Fruit fly (Drosophila melanogaster) whole organism, wandering third instar larva: ENCODE measurements around the gene CG32986.

Experiments used
- Abd-B ChIP-seq: fragments of >200 bp; optimal IDR thresholded peaks from 2 replicates; lab custom pipeline; 2017; ENCODE audit warnings: missing biosample characterization, missing genetic modification characterization
- CG32264 ChIP-seq: fragments of 200-800 bp; sonication (Bioruptor generic); optimal IDR thresholded peaks from 2 replicates; lab custom pipeline; 2016; ENCODE audit warnings: missing biosample characterization, missing genetic modification characterization
- CG9705 ChIP-seq: fragments of 200-800 bp; sonication (Bioruptor generic); optimal IDR thresholded peaks from 2 replicates; lab custom pipeline; 2018; ENCODE audit warnings: missing biosample characterization, mild to moderate bottlenecking, missing genetic modification characterization
- CrebA ChIP-seq: fragments of 200-800 bp; sonication (Bioruptor generic); optimal IDR thresholded peaks from 2 replicates; lab custom pipeline; 2016; ENCODE audit warnings: missing biosample characterization, mild to moderate bottlenecking, missing genetic modification characterization, borderline replicate concordance
- Dfd ChIP-seq: fragments of >200 bp; optimal IDR thresholded peaks from 2 replicates; lab custom pipeline; 2017; ENCODE audit warnings: missing biosample characterization, missing genetic modification characterization
- Dif ChIP-seq: fragments of 200-275, 200-300 bp; sonication (Bioruptor generic); optimal IDR thresholded peaks from 2 replicates; lab custom pipeline; 2018; ENCODE audit warnings: missing biosample characterization, missing genetic modification characterization; ENCODE audit not compliant: partially characterized antibody
- GATAd ChIP-seq: sonication (Bioruptor generic); optimal IDR thresholded peaks from 2 replicates; lab custom pipeline; 2016; ENCODE audit warnings: missing biosample characterization, missing genetic modification characterization
- HLH106 ChIP-seq: fragments of 200-800 bp; optimal IDR thresholded peaks from 3 replicates; lab custom pipeline; 2019; ENCODE audit warnings: missing biosample characterization, mild to moderate bottlenecking, missing genetic modification characterization, moderate library complexity
- Hnf4 ChIP-seq: fragments of 200-800 bp; sonication (Bioruptor generic); optimal IDR thresholded peaks from 2 replicates; lab custom pipeline; 2016; ENCODE audit warnings: missing biosample characterization, mild to moderate bottlenecking, missing genetic modification characterization
- Hr83 ChIP-seq: fragments of 200-300 bp; sonication (Bioruptor generic); optimal IDR thresholded peaks from 2 replicates; lab custom pipeline; 2016; ENCODE audit warnings: missing biosample characterization, mild to moderate bottlenecking, missing genetic modification characterization, moderate library complexity; ENCODE audit not compliant: poor library complexity, severe bottlenecking
- Jra ChIP-seq: sonication (Bioruptor generic); optimal IDR thresholded peaks from 2 replicates; lab custom pipeline; 2016; ENCODE audit warnings: missing biosample characterization, missing genetic modification characterization
- Mio ChIP-seq: sonication (Bioruptor generic); optimal IDR thresholded peaks from 2 replicates; lab custom pipeline; 2016; ENCODE audit warnings: missing biosample characterization, missing genetic modification characterization
- Myc ChIP-seq: fragments of >200 bp; optimal IDR thresholded peaks from 2 replicates; lab custom pipeline; 2017
- N ChIP-seq: fragments of >200 bp; optimal IDR thresholded peaks from 2 replicates; lab custom pipeline; 2018; ENCODE audit warnings: missing biosample characterization, missing external identifiers, missing genetic modification characterization
- OdsH ChIP-seq: fragments of 200-800 bp; sonication (Bioruptor generic); optimal IDR thresholded peaks from 2 replicates; lab custom pipeline; 2016; ENCODE audit warnings: missing biosample characterization, mild to moderate bottlenecking, missing genetic modification characterization
- Rel ChIP-seq, 2 experiments: fragments of 200-800 bp; sonication (Bioruptor generic) in 1 of 2; optimal IDR thresholded peaks; 2 replicates in 1 of 2; 3 replicates in 1 of 2; lab custom pipeline; 2016 to 2019; ENCODE audit warnings: mild to moderate bottlenecking in 2 of 2, missing biosample characterization in 2 of 2, missing genetic modification characterization in 2 of 2, moderate library complexity in 1 of 2
- Sp1 ChIP-seq: fragments of 200-800 bp; sonication (Bioruptor generic); optimal IDR thresholded peaks from 3 replicates; lab custom pipeline; 2019; ENCODE audit warnings: missing biosample characterization, mild to moderate bottlenecking, missing genetic modification characterization, moderate library complexity
- Vsx2 ChIP-seq: fragments of 200-300, 225-300 bp; sonication (Bioruptor generic); optimal IDR thresholded peaks from 2 replicates; lab custom pipeline; 2018; ENCODE audit warnings: missing biosample characterization, missing genetic modification characterization; ENCODE audit not compliant: partially characterized antibody
- br ChIP-seq: fragments of 200-800 bp; sonication (Bioruptor generic); optimal IDR thresholded peaks from 2 replicates; lab custom pipeline; 2016; ENCODE audit warnings: missing biosample characterization, missing genetic modification characterization
- brk ChIP-seq: fragments of 200-800 bp; sonication (Bioruptor generic); optimal IDR thresholded peaks from 2 replicates; lab custom pipeline; 2016; ENCODE audit warnings: missing biosample characterization, mild to moderate bottlenecking, missing genetic modification characterization
- dl ChIP-seq, 2 experiments: fragments of 175-275, 200-275 bp in 1 of 2; fragments of 200-275 bp in 1 of 2; sonication (Bioruptor generic); optimal IDR thresholded peaks; lab custom pipeline; 2018; ENCODE audit warnings: mild to moderate bottlenecking in 2 of 2, missing biosample characterization in 2 of 2, missing genetic modification characterization in 2 of 2, moderate library complexity in 2 of 2; ENCODE audit not compliant: partially characterized antibody in 2 of 2, insufficient read depth in 1 of 2
- dmrt93B ChIP-seq: fragments of 200-800 bp; sonication (Bioruptor generic); optimal IDR thresholded peaks from 2 replicates; lab custom pipeline; 2018; ENCODE audit warnings: missing biosample characterization, mild to moderate bottlenecking, missing genetic modification characterization
- dsf ChIP-seq: sonication (Bioruptor generic); optimal IDR thresholded peaks from 2 replicates; lab custom pipeline; 2016; ENCODE audit warnings: missing biosample characterization, missing genetic modification characterization, borderline replicate concordance
- ey ChIP-seq: fragments of 200-800 bp; sonication (Bioruptor generic); optimal IDR thresholded peaks from 2 replicates; lab custom pipeline; 2016; ENCODE audit warnings: missing biosample characterization, missing genetic modification characterization
- foxo ChIP-seq, 2 experiments: fragments of 200-800 bp; sonication (Bioruptor generic); optimal IDR thresholded peaks; 2 replicates in 1 of 2; 3 replicates in 1 of 2; lab custom pipeline; 2016 to 2017; ENCODE audit warnings: missing biosample characterization in 2 of 2, missing genetic modification characterization in 2 of 2
- fru ChIP-seq: fragments of 200-800 bp; sonication (Bioruptor generic); optimal IDR thresholded peaks from 3 replicates; lab custom pipeline; 2016; ENCODE audit warnings: missing biosample characterization, mild to moderate bottlenecking, missing genetic modification characterization
- h ChIP-seq: fragments of 200-800 bp; sonication (Bioruptor generic); optimal IDR thresholded peaks from 3 replicates; lab custom pipeline; 2016; ENCODE audit warnings: missing biosample characterization, mild to moderate bottlenecking, missing genetic modification characterization
- jim ChIP-seq: fragments of 175-275, 200-325 bp; sonication (Bioruptor generic); optimal IDR thresholded peaks from 2 replicates; lab custom pipeline; 2016; ENCODE audit warnings: missing biosample characterization, mild to moderate bottlenecking, missing genetic modification characterization
- pan ChIP-seq: fragments of >200 bp; optimal IDR thresholded peaks from 2 replicates; lab custom pipeline; 2017
- psq ChIP-seq: fragments of 200-800 bp; sonication (Bioruptor generic); optimal IDR thresholded peaks from 3 replicates; lab custom pipeline; 2017; ENCODE audit warnings: missing biosample characterization, mild to moderate bottlenecking, missing genetic modification characterization, moderate library complexity
- rgr ChIP-seq: fragments of 200-800 bp; sonication (Bioruptor generic); optimal IDR thresholded peaks from 3 replicates; lab custom pipeline; 2016; ENCODE audit warnings: missing biosample characterization, mild to moderate bottlenecking, missing genetic modification characterization
- sage ChIP-seq: fragments of 200-800 bp; sonication (Bioruptor generic); optimal IDR thresholded peaks from 2 replicates; lab custom pipeline; 2016; ENCODE audit warnings: missing biosample characterization, mild to moderate bottlenecking, missing genetic modification characterization
- sv ChIP-seq: fragments of 200-800 bp; sonication (Bioruptor generic); optimal IDR thresholded peaks from 3 replicates; lab custom pipeline; 2016; ENCODE audit warnings: missing biosample characterization, missing genetic modification characterization
- tai ChIP-seq: sonication (Bioruptor generic); optimal IDR thresholded peaks from 2 replicates; lab custom pipeline; 2016; ENCODE audit warnings: missing biosample characterization, missing genetic modification characterization
- usp ChIP-seq: fragments of >200 bp; optimal IDR thresholded peaks from 2 replicates; lab custom pipeline; 2017; ENCODE audit warnings: missing biosample characterization, missing genetic modification characterization
- woc ChIP-seq: sonication (Bioruptor generic); optimal IDR thresholded peaks from 2 replicates; lab custom pipeline; 2016; ENCODE audit warnings: missing biosample characterization, mild to moderate bottlenecking, missing genetic modification characterization

Gene CG32986

dm6 chr2L:8832386-8833210, 30.0 kb upstream of the CG32986 start:
- TF ChIP-seq Abd-B, result no peak
- TF ChIP-seq jim (GFP tag; lab: Kevin White, UChicago), result no peak
- no peak for TF ChIP-seq dmrt93B (GFP tag; lab: Kevin White, UChicago)
- TF ChIP-seq sv, result no peak
- no peak for TF ChIP-seq usp (GFP tag; lab: Kevin White, UChicago)
- no peak for TF ChIP-seq Sp1
- TF ChIP-seq fru (GFP tag; lab: Kevin White, UChicago), result no peak

- peak in 1 of 2 experiments; percentile 86 for TF ChIP-seq foxo (GFP tag; optimal IDR thresholded peaks at IDR 0.05; lab: Kevin White, UChicago)
- peak; percentile 50 for TF ChIP-seq OdsH (GFP tag; lab: Kevin White, UChicago)
- TF ChIP-seq woc (GFP tag; lab: Kevin White, UChicago), result peak; percentile 77
- no peak for TF ChIP-seq Jra (GFP tag; lab: Kevin White, UChicago)
- no peak for TF ChIP-seq Dfd (GFP tag; lab: Kevin White, UChicago)
- TF ChIP-seq usp (GFP tag; lab: Kevin White, UChicago), result no peak
- no peak for TF ChIP-seq sv
- TF ChIP-seq tai (GFP tag; lab: Kevin White, UChicago), result no peak
- peak; percentile 26 for TF ChIP-seq ey
- no peak for TF ChIP-seq Mio (GFP tag; lab: Kevin White, UChicago)
- TF ChIP-seq h, result peak; percentile 84
- no peak for TF ChIP-seq pan (lab: Kevin White, UChicago)
- TF ChIP-seq Rel (GFP tag; optimal IDR thresholded peaks at IDR 0.05; lab: Kevin White, UChicago), result peak; percentile 15
- TF ChIP-seq Rel (tag; optimal IDR thresholded peaks at IDR 0.05; lab: Kevin White, UChicago), result no peak
- peak; percentile 49 for TF ChIP-seq CG32264
- TF ChIP-seq CG9705 (GFP tag; lab: Kevin White, UChicago), result no peak
- no peak for TF ChIP-seq brk
- TF ChIP-seq Dif (GFP tag; lab: Kevin White, UChicago), result no peak
- no peak for TF ChIP-seq Vsx2 (GFP tag; lab: Kevin White, UChicago)
- TF ChIP-seq Sp1, result peak; percentile 32
- peak; percentile 17 for TF ChIP-seq HLH106
- TF ChIP-seq Hr83 (GFP tag; lab: Kevin White, UChicago), result no peak
- TF ChIP-seq CrebA, result no peak
- TF ChIP-seq dmrt93B (GFP tag; lab: Kevin White, UChicago), result no peak
- no peak for TF ChIP-seq dl (GFP tag; optimal IDR thresholded peaks at IDR 0.05; lab: Kevin White, UChicago; ENCODE audit: insufficient read depth in 1 of 2, partially characterized antibody in 2 of 2)
- peak; percentile 28 for TF ChIP-seq Hnf4 (GFP tag; lab: Kevin White, UChicago)
- TF ChIP-seq Abd-B, result no peak
- no peak for TF ChIP-seq dsf (GFP tag; lab: Kevin White, UChicago)
- peak; percentile 74 for TF ChIP-seq sage
- peak; percentile 14 for TF ChIP-seq psq (GFP tag; lab: Kevin White, UChicago)
- TF ChIP-seq rgr (GFP tag; lab: Kevin White, UChicago), result peak; percentile 38
- TF ChIP-seq fru (GFP tag; lab: Kevin White, UChicago), result peak; percentile 52
- TF ChIP-seq br (GFP tag; lab: Kevin White, UChicago), result peak; percentile 39
- no peak for TF ChIP-seq jim (GFP tag; lab: Kevin White, UChicago)
- TF ChIP-seq GATAd, result no peak
- TF ChIP-seq N (GFP tag; lab: Kevin White, UChicago), result no peak
These were observed 27.6 kb upstream of the CG32986 start for dm6 chr2L:8834806-8835483.

DNA sequence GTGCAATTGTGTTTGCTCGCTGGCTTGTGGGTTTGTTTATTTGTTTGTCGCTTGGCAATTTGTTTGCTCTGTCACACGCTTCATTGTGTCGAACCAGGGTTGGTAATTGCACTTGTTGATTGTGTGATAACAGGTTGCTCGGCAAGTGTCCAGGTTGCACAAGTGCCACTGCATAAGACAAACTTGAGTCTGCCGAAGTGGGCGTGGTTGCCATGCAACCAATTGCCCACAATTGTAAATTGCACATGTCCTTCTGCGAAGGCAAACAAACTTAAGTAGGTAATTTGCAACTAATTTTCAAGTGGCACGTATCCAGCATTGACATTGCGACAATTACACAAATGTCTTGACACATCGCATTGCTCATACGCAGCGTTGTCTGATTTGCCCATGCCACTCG, 23.4 kb upstream of the CG32986 start:
- TF ChIP-seq OdsH (GFP tag; lab: Kevin White, UChicago), result no peak
- TF ChIP-seq Rel (GFP tag; optimal IDR thresholded peaks at IDR 0.05; lab: Kevin White, UChicago), result no peak
- TF ChIP-seq Rel (tag; optimal IDR thresholded peaks at IDR 0.05; lab: Kevin White, UChicago), result no peak
- TF ChIP-seq foxo (GFP tag; optimal IDR thresholded peaks at IDR 0.05; lab: Kevin White, UChicago), result no peak
- no peak for TF ChIP-seq Abd-B
- TF ChIP-seq h, result no peak
- TF ChIP-seq Mio (GFP tag; lab: Kevin White, UChicago), result no peak
- no peak for TF ChIP-seq woc (GFP tag; lab: Kevin White, UChicago)
- no peak for TF ChIP-seq Jra (GFP tag; lab: Kevin White, UChicago)
- TF ChIP-seq CrebA, result no peak
- TF ChIP-seq psq (GFP tag; lab: Kevin White, UChicago), result no peak
- no peak for TF ChIP-seq Myc
- TF ChIP-seq GATAd, result no peak
- no peak for TF ChIP-seq HLH106
- no peak for TF ChIP-seq br (GFP tag; lab: Kevin White, UChicago)
